Worm (Caenorhabditis elegans): ENCODE results near the gene T01C3.2.

T01C3.2 gene

DNA sequence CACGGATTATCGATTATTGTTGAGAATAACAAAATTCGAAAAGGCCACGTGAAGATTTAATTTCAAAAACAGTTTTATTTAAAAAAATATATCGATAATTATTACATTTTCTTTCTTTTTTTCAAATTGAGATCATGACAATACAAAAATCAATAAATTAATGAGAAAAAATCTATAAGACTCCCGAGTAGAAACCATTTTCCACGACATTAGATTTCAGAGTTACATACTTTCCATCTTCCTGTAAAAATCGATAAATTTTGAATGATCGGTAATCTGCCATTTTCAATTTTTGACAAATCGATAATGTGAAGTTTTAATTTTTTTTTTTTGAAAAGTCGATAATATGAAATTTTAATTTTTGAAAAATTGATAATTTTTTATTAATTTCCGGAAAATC lies 45.3 kb upstream of the T01C3.2 start, which contains the start of gene C30G7.3:
Gene C30G7.3, minus strand, starts transcription at position 8 of the 400 bp plus-strand sequence.
- TF ChIP-seq chd-7 (tag; optimal IDR thresholded peaks at IDR 0.05) (no peak), pbrm-1 (GFP tag; IDR thresholded peaks at IDR 0.05) (no peak), B0019.2 (GFP tag; conservative IDR thresholded peaks at IDR 0.05) (no peak), lin-40 (tag; optimal IDR thresholded peaks at IDR 0.05) (no peak), lin-35 (GFP tag; optimal IDR thresholded peaks at IDR 0.05) (no peak), dox-1 (GFP tag; IDR thresholded peaks at IDR 0.05) (no peak), lsl-1 (GFP tag; optimal IDR thresholded peaks at IDR 0.05) (no peak), hmg-20 (GFP tag; IDR thresholded peaks at IDR 0.05) (no peak), nhr-120 (GFP tag; IDR thresholded peaks at IDR 0.05) (no peak), hrde-1 (tag; optimal IDR thresholded peaks at IDR 0.05; ENCODE audit: borderline replicate concordance) (no peak)

DNA sequence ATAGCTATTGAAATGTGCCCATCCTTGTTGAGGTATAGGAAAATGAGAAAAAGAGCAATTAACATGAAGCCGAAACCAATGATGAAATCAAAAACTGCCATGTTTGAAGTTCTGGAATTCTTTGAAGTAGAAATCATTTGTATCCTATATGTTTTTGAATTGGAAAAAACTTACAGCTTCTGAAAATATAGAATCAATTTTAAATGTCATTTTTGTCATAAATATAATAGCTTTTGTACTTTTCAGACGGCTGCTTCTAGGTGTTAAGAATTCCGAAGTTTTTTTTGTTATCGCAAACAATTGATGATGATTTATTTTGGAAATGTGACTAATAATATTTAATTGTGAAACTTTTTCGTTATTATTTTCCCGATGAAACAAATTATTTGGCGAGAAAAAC lies 43.9 kb upstream of the T01C3.2 start, which contains the start of gene C30G7.4:
Gene C30G7.4, minus strand, starts transcription at position 101 of the 400 bp plus-strand sequence.
- no peak for TF ChIP-seq aptf-2 (GFP tag; conservative IDR thresholded peaks at IDR 0.05)
- TF ChIP-seq egl-18 (GFP tag; IDR thresholded peaks at IDR 0.05) = no peak
- TF ChIP-seq F57C9.4 (tag; optimal IDR thresholded peaks at IDR 0.05) = no peak
- no peak for TF ChIP-seq attf-6 (GFP tag; IDR thresholded peaks at IDR 0.05)
- no peak for TF ChIP-seq Y53F4B.3 (GFP tag; IDR thresholded peaks at IDR 0.05)
- no peak for TF ChIP-seq ceh-100 (GFP tag; IDR thresholded peaks at IDR 0.05)
- TF ChIP-seq D2030.7 (GFP tag; IDR thresholded peaks at IDR 0.05) = no peak
- TF ChIP-seq ets-4 (GFP tag; optimal IDR thresholded peaks at IDR 0.05) = no peak
- no peak for TF ChIP-seq pha-4 (tag; optimal IDR thresholded peaks at IDR 0.05)
- no peak for TF ChIP-seq let-607 (tag; optimal IDR thresholded peaks at IDR 0.05)
- no peak for TF ChIP-seq mcd-1 (GFP tag; IDR thresholded peaks at IDR 0.05)
- TF ChIP-seq ztf-18 (tag; optimal IDR thresholded peaks at IDR 0.05) = no peak
- no peak for TF ChIP-seq F39B2.1 (GFP tag; IDR thresholded peaks at IDR 0.05)
- TF ChIP-seq ceh-79 (tag; optimal IDR thresholded peaks at IDR 0.05) = no peak
- TF ChIP-seq F22D6.2 (tag; optimal IDR thresholded peaks at IDR 0.05) = no peak
- no peak for TF ChIP-seq C06A6.2 (GFP tag; conservative IDR thresholded peaks at IDR 0.05)
- TF ChIP-seq nfyb-1 (GFP tag; IDR thresholded peaks at IDR 0.05) = no peak

DNA sequence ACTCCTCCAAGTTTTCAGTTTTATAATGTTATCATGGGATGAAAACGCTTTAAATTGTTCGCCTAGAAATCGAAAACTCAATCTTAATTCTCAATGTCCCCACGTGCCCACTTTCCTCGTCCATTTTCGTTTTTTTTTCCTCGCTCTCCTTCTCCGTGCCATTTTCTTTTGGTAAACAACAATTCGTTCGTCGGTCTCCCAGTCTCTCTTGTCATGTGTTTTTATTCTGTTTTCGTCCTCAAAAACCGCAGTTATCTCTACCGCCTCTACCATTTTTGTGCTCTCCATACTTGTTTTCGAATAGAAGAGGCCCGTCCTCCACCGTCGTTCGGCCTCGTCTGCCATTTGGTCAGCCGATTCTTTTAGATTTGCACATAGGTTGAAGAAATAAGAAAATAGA lies 42.4 kb upstream of the T01C3.2 start:
- TF ChIP-seq rec-8 (tag; optimal IDR thresholded peaks at IDR 0.05) (no peak), ceh-27 (GFP tag; optimal IDR thresholded peaks at IDR 0.05) (peak; percentile 60), K12H6.12 (tag; optimal IDR thresholded peaks at IDR 0.05) (peak; percentile 74), Y56A3A.18 (GFP tag; IDR thresholded peaks at IDR 0.05) (no peak), hmg-1.2 (GFP tag; IDR thresholded peaks at IDR 0.05) (peak; percentile 25; the same call in 1 of the 2 replicates), let-526 (GFP tag; IDR thresholded peaks at IDR 0.05) (0 out of 2 replicates have a peak, but pooled peaks have one; percentile 27), tlf-1 (GFP tag; optimal IDR thresholded peaks at IDR 0.05) (no peak)

DNA sequence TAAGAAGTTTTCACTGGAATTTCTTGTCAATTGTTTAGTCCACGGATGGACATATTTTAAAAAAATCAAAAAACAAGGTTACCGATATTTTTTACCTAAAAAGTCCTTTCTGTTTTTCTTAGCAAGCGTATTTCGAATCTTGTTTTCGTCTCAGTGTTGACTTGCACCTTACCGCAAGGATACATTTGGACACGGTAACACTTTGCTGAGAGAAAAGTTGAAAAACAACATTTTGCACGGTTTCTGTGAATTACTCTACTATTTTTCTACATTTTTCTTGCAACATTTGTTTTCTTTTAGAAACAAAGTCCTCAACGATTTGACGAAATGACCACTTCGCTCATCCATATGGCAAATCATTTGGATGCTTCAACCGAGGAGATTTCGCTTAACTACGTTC lies 41.5 kb upstream of the T01C3.2 start, which contains the start of gene hil-1:
Gene hil-1, plus strand, starts transcription at position 301 of the 400 bp plus-strand sequence.
- TF ChIP-seq ets-4 (GFP tag; optimal IDR thresholded peaks at IDR 0.05) (no peak), hmg-20 (GFP tag; IDR thresholded peaks at IDR 0.05) (no peak), him-1 (tag; optimal IDR thresholded peaks at IDR 0.05) (no peak), Y79H2A.3 (GFP tag; conservative IDR thresholded peaks at IDR 0.05) (no peak), hsf-1 (GFP tag; IDR thresholded peaks at IDR 0.05) (no peak), ztf-18 (tag; optimal IDR thresholded peaks at IDR 0.05) (no peak), sea-2 (GFP tag; IDR thresholded peaks at IDR 0.05) (no peak), ztf-3 (GFP tag; optimal IDR thresholded peaks at IDR 0.05) (no peak)

Measured in whole organism, young adult.